Worm (Caenorhabditis elegans): ENCODE data around the gene gpcp-1.

- no peak for TF ChIP-seq W03F9.2 (tag; optimal IDR thresholded peaks at IDR 0.05)
- no peak for TF ChIP-seq dao-5 (tag; optimal IDR thresholded peaks at IDR 0.05)
These were observed 4.1 kb upstream of the gpcp-1 start, which contains the start of gene gpd-2 for ce11 chrX:3114306-3115133.

Measured in whole organism, L4/young adult.